Worm (Caenorhabditis elegans): ENCODE results near the gene C29H12.6.

Gene C29H12.6

ce11 chrII:6113187-6113586 is 4.9 kb downstream of the C29H12.6 start, which contains the start of gene heri-1 (continued):
- no peak for TF ChIP-seq snpc-1.3 (tag; optimal IDR thresholded peaks at IDR 0.05; ENCODE audit: insufficient read depth)
- TF ChIP-seq akir-1 (GFP tag; optimal IDR thresholded peaks at IDR 0.05), result no peak
- no peak for TF ChIP-seq ztf-22 (GFP tag; optimal IDR thresholded peaks at IDR 0.05)
- no peak for TF ChIP-seq lsy-27 (tag; optimal IDR thresholded peaks at IDR 0.05; ENCODE audit: borderline replicate concordance, insufficient read depth)
- TF ChIP-seq aptf-2 (GFP tag; conservative IDR thresholded peaks at IDR 0.05), result no peak
- TF ChIP-seq him-1 (tag; optimal IDR thresholded peaks at IDR 0.05), result no peak
- no peak for TF ChIP-seq mes-4 (tag; optimal IDR thresholded peaks at IDR 0.05)
- TF ChIP-seq F37B4.10 (GFP tag; IDR thresholded peaks at IDR 0.05), result no peak

ce11 chrII:6109989-6110388 is 8.1 kb downstream of the C29H12.6 start:
- no peak for TF ChIP-seq Y79H2A.3 (GFP tag; conservative IDR thresholded peaks at IDR 0.05)
- no peak for TF ChIP-seq nfya-2 (GFP tag; IDR thresholded peaks at IDR 0.05)
- no peak for TF ChIP-seq repo-1 (tag; optimal IDR thresholded peaks at IDR 0.05)
- no peak for TF ChIP-seq Y95B8A.8 (GFP tag; IDR thresholded peaks at IDR 0.05)
- no peak for TF ChIP-seq aptf-2 (GFP tag; conservative IDR thresholded peaks at IDR 0.05)
- no peak for TF ChIP-seq gei-17 (GFP tag; optimal IDR thresholded peaks at IDR 0.05)
- TF ChIP-seq die-1 (tag; optimal IDR thresholded peaks at IDR 0.05), result no peak

- TF ChIP-seq C06A6.2 (GFP tag; conservative IDR thresholded peaks at IDR 0.05), result no peak
Measured at ce11 chrII:6107773-6108172, 10.3 kb downstream of the C29H12.6 start.

- no peak for TF ChIP-seq fkh-3 (tag; optimal IDR thresholded peaks at IDR 0.05)
- TF ChIP-seq dpl-1 (GFP tag; optimal IDR thresholded peaks at IDR 0.05), result no peak
- TF ChIP-seq tbx-9 (tag; optimal IDR thresholded peaks at IDR 0.05; ENCODE audit: borderline replicate concordance), result no peak
Measured at ce11 chrII:6103986-6104385, 14.1 kb downstream of the C29H12.6 start.

- no peak for TF ChIP-seq T26A5.8 (tag; optimal IDR thresholded peaks at IDR 0.05)
- no peak for TF ChIP-seq sea-2 (GFP tag; IDR thresholded peaks at IDR 0.05)
- no peak for TF ChIP-seq let-607 (tag; optimal IDR thresholded peaks at IDR 0.05)
- TF ChIP-seq ets-4 (GFP tag; optimal IDR thresholded peaks at IDR 0.05), result no peak
- no peak for TF ChIP-seq hlh-12 (tag; optimal IDR thresholded peaks at IDR 0.05)
- TF ChIP-seq lag-1 (GFP tag; IDR thresholded peaks at IDR 0.05), result no peak
- no peak for TF ChIP-seq efl-1 (GFP tag; optimal IDR thresholded peaks at IDR 0.05)
- no peak for TF ChIP-seq madf-3 (GFP tag; IDR thresholded peaks at IDR 0.05)
- no peak for TF ChIP-seq snpc-1.3 (tag; optimal IDR thresholded peaks at IDR 0.05; ENCODE audit: insufficient read depth)
- TF ChIP-seq ZK185.1 (tag; optimal IDR thresholded peaks at IDR 0.05; ENCODE audit: poor library complexity, severe bottlenecking), result no peak
- TF ChIP-seq egl-44 (GFP tag; IDR thresholded peaks at IDR 0.05), result no peak
- no peak for TF ChIP-seq repo-1 (tag; optimal IDR thresholded peaks at IDR 0.05)
- TF ChIP-seq B0336.3 (GFP tag; IDR thresholded peaks at IDR 0.05), result no peak
- no peak for TF ChIP-seq F57C9.4 (tag; optimal IDR thresholded peaks at IDR 0.05)
Measured at ce11 chrII:6101475-6101874, 16.6 kb downstream of the C29H12.6 start.

ce11 chrII:6099500-6099899 is 18.6 kb downstream of the C29H12.6 start, which contains the start of gene rgs-3:
Gene rgs-3, plus strand, starts transcription at chrII:6099800.
- TF ChIP-seq efl-1 (GFP tag; optimal IDR thresholded peaks at IDR 0.05) (no peak), chd-7 (tag; optimal IDR thresholded peaks at IDR 0.05) (no peak), hmg-1.2 (GFP tag; IDR thresholded peaks at IDR 0.05) (no peak), F49E8.2 (tag; optimal IDR thresholded peaks at IDR 0.05; ENCODE audit: insufficient read depth) (no peak), hrde-1 (tag; optimal IDR thresholded peaks at IDR 0.05; ENCODE audit: borderline replicate concordance) (no peak), ceh-100 (GFP tag; IDR thresholded peaks at IDR 0.05) (no peak), Y56A3A.18 (GFP tag; IDR thresholded peaks at IDR 0.05) (no peak), K11D2.4 (GFP tag; IDR thresholded peaks at IDR 0.05) (no peak), madf-3 (GFP tag; IDR thresholded peaks at IDR 0.05) (no peak), T07F8.4 (tag; optimal IDR thresholded peaks at IDR 0.05) (no peak), hsf-1 (GFP tag; IDR thresholded peaks at IDR 0.05) (no peak), ceh-27 (GFP tag; optimal IDR thresholded peaks at IDR 0.05) (no peak), B0261.1 (tag; optimal IDR thresholded peaks at IDR 0.05) (no peak), ztf-28 (GFP tag; IDR thresholded peaks at IDR 0.05) (no peak)
